Worm (Caenorhabditis elegans) whole organism, L3 larva: ENCODE data around the gene nhr-208.

Source experiments
- lin-39 ChIP-seq: fragments of 150-350 bp; optimal IDR thresholded peaks from 2 replicates; lab custom pipeline; 2018; ENCODE audit warnings: missing biosample characterization, missing genetic modification reagents, missing genetic modification characterization
- nhr-28 ChIP-seq: fragments of 150-350 bp; optimal IDR thresholded peaks from 2 replicates; lab custom pipeline; 2014; ENCODE audit warnings: missing biosample characterization, missing genetic modification characterization

- no peak for TF ChIP-seq nhr-28 (tag; lab: Kevin White, UChicago)
- TF ChIP-seq lin-39 (tag; lab: Kevin White, UChicago): no peak
These were observed 26.3 kb downstream of the nhr-208 start, which contains the start of gene C13C4.7 for ce11 chrV:12120381-12120780.
